Worm (Caenorhabditis elegans): ENCODE results near the gene srsx-3.

- no peak for TF ChIP-seq nfyb-1 (GFP tag; IDR thresholded peaks at IDR 0.05)
- no peak for TF ChIP-seq let-607 (tag; optimal IDR thresholded peaks at IDR 0.05)
- TF ChIP-seq pbrm-1 (GFP tag; IDR thresholded peaks at IDR 0.05): no peak
- TF ChIP-seq dpff-1 (tag; optimal IDR thresholded peaks at IDR 0.05): no peak
- no peak for TF ChIP-seq ceh-100 (GFP tag; IDR thresholded peaks at IDR 0.05)
- TF ChIP-seq pha-4 (tag; optimal IDR thresholded peaks at IDR 0.05): no peak
- no peak for TF ChIP-seq ztf-3 (GFP tag; optimal IDR thresholded peaks at IDR 0.05)
- TF ChIP-seq tbx-9 (tag; optimal IDR thresholded peaks at IDR 0.05; ENCODE audit: borderline replicate concordance): no peak
- TF ChIP-seq ama-1 (optimal IDR thresholded peaks at IDR 0.05): no peak
- TF ChIP-seq ama-1 (GFP tag; optimal IDR thresholded peaks at IDR 0.05): no peak
These were observed 37.3 kb downstream of the srsx-3 start, which contains the start of gene F40A3.7 for ce11 chrV:7899761-7900160.
